Fruit fly (Drosophila melanogaster) whole organism, embryonic: ENCODE measurements around the gene mib2.

ENCODE experiments used
- Atf3 ChIP-seq: fragments of 200-800 bp; sonication (Bioruptor generic); optimal IDR thresholded peaks from 3 replicates; lab custom pipeline; 2016; ENCODE audit warnings: missing biosample characterization, missing genetic modification characterization
- Atf6 ChIP-seq: fragments of 200-800 bp; sonication (Bioruptor generic); IDR thresholded peaks from 2 replicates; pipeline ENCODE4 v1.3.6; 2022; ENCODE audit warnings: missing biosample characterization, missing genetic modification characterization
- CG10654 ChIP-seq: fragments of 200-800 bp; sonication (Bioruptor generic); optimal IDR thresholded peaks from 2 replicates; lab custom pipeline; 2016; ENCODE audit warnings: missing biosample characterization, missing genetic modification characterization
- CG11398 ChIP-seq: fragments of 200-800 bp; sonication (Bioruptor generic); optimal IDR thresholded peaks from 2 replicates; lab custom pipeline; 2016; ENCODE audit warnings: missing biosample characterization, missing genetic modification characterization
- CG12071 ChIP-seq: fragments of 200-800 bp; sonication (Bioruptor generic); optimal IDR thresholded peaks from 3 replicates; lab custom pipeline; 2018; ENCODE audit warnings: missing biosample characterization, mild to moderate bottlenecking, missing genetic modification characterization
- CG13287 ChIP-seq: fragments of 200-800 bp; sonication (Bioruptor generic); IDR thresholded peaks from 2 replicates; pipeline ENCODE4 v1.3.6; 2022; ENCODE audit warnings: missing biosample characterization, missing genetic modification characterization; ENCODE audit not compliant: partially characterized antibody
- CG14014 ChIP-seq: fragments of 200-800 bp; sonication (Bioruptor generic); IDR thresholded peaks from 2 replicates; pipeline ENCODE4 v1.3.6; 2022; ENCODE audit warnings: missing biosample characterization, missing genetic modification characterization
- CG1602 ChIP-seq: fragments of 200-800 bp; sonication (Bioruptor generic); optimal IDR thresholded peaks from 3 replicates; lab custom pipeline; 2016; ENCODE audit warnings: missing biosample characterization, missing genetic modification characterization
- CG16863 ChIP-seq: fragments of 200-800 bp; sonication (Bioruptor generic); optimal IDR thresholded peaks from 3 replicates; lab custom pipeline; 2016; ENCODE audit warnings: missing biosample characterization, missing genetic modification characterization
- CG17829 ChIP-seq: fragments of 200-800 bp; optimal IDR thresholded peaks from 2 replicates; lab custom pipeline; 2019; ENCODE audit warnings: missing biosample characterization, mild to moderate bottlenecking, missing genetic modification characterization, moderate library complexity
- CG1832 ChIP-seq: fragments of 200-800 bp; sonication (Bioruptor generic); optimal IDR thresholded peaks from 2 replicates; lab custom pipeline; 2017; ENCODE audit warnings: missing biosample characterization, mild to moderate bottlenecking, missing genetic modification characterization, inconsistent platforms
- CG30020 ChIP-seq: fragments of 200-800 bp; optimal IDR thresholded peaks from 2 replicates; lab custom pipeline; 2019; ENCODE audit warnings: missing biosample characterization, mild to moderate bottlenecking, missing genetic modification characterization, moderate library complexity
- CG3065 ChIP-seq: fragments of 200-800 bp; sonication (Bioruptor generic); optimal IDR thresholded peaks from 2 replicates; lab custom pipeline; 2016; ENCODE audit warnings: missing biosample characterization, missing genetic modification characterization
- CG3281 ChIP-seq: fragments of 200-800 bp; sonication (Bioruptor generic); optimal IDR thresholded peaks from 3 replicates; lab custom pipeline; 2017; ENCODE audit warnings: missing biosample characterization, mild to moderate bottlenecking, missing genetic modification characterization
- CG43689 ChIP-seq: fragments of 200-800 bp; sonication (Bioruptor generic); IDR thresholded peaks from 2 replicates; pipeline ENCODE4 v1.3.6; 2022; ENCODE audit warnings: missing biosample characterization, missing genetic modification characterization
- CG6813 ChIP-seq: fragments of 200-800 bp; sonication (Bioruptor generic); optimal IDR thresholded peaks from 2 replicates; lab custom pipeline; 2017; ENCODE audit warnings: missing biosample characterization, missing genetic modification characterization, mild to moderate bottlenecking, moderate library complexity, missing genetic modification reagents
- CG8089 ChIP-seq: fragments of 200-800 bp; sonication (Bioruptor generic); optimal IDR thresholded peaks from 3 replicates; lab custom pipeline; 2016; ENCODE audit warnings: missing biosample characterization, missing genetic modification characterization
- Dek ChIP-seq: fragments of 200-800 bp; sonication (Bioruptor generic); optimal IDR thresholded peaks from 3 replicates; lab custom pipeline; 2019; ENCODE audit warnings: missing biosample characterization, mild to moderate bottlenecking, missing genetic modification characterization, moderate library complexity
- Dip3 ChIP-seq: fragments of 200-800 bp; sonication (Bioruptor generic); optimal IDR thresholded peaks from 3 replicates; lab custom pipeline; 2016; ENCODE audit warnings: missing biosample characterization, missing genetic modification characterization
- Dref ChIP-seq: fragments of 200-800 bp; sonication (Bioruptor generic); IDR thresholded peaks from 2 replicates; pipeline ENCODE4 v1.3.6; 2022; ENCODE audit warnings: missing biosample characterization, missing genetic modification characterization
- E2f2 ChIP-seq: fragments of 200-800 bp; sonication (Bioruptor generic); IDR thresholded peaks from 2 replicates; pipeline ENCODE4 v1.3.6; 2022; ENCODE audit warnings: missing biosample characterization, missing genetic modification characterization
- Fer2 ChIP-seq: fragments of 200-800 bp; sonication (Bioruptor generic); optimal IDR thresholded peaks from 2 replicates; lab custom pipeline; 2018; ENCODE audit warnings: missing biosample characterization, mild to moderate bottlenecking, missing genetic modification characterization, moderate library complexity
- Gug ChIP-seq: fragments of 200-800 bp; sonication (Bioruptor generic); IDR thresholded peaks from 4 replicates; pipeline ENCODE4 v1.3.6; 2022; ENCODE audit warnings: missing biosample characterization, missing genetic modification characterization
- H15 ChIP-seq: fragments of 200-800 bp; sonication (Bioruptor generic); IDR thresholded peaks from 3 replicates; pipeline ENCODE4 v1.3.6; 2022; ENCODE audit warnings: missing biosample characterization, missing genetic modification characterization
- HLH54F ChIP-seq: fragments of 200-800 bp; sonication (Bioruptor generic); optimal IDR thresholded peaks from 3 replicates; lab custom pipeline; 2016; ENCODE audit warnings: missing biosample characterization, missing genetic modification characterization
- Hey ChIP-seq: fragments of 200-800 bp; sonication (Bioruptor generic); optimal IDR thresholded peaks from 3 replicates; lab custom pipeline; 2018; ENCODE audit warnings: missing biosample characterization, mild to moderate bottlenecking, missing genetic modification characterization
- MESR4 ChIP-seq: fragments of 200-800 bp; sonication (Bioruptor generic); optimal IDR thresholded peaks from 2 replicates; lab custom pipeline; 2018; ENCODE audit warnings: missing biosample characterization, mild to moderate bottlenecking, missing genetic modification characterization, moderate library complexity
- Mes4 ChIP-seq: fragments of 200-800 bp; sonication (Bioruptor generic); optimal IDR thresholded peaks from 2 replicates; lab custom pipeline; 2016; ENCODE audit warnings: missing biosample characterization, missing genetic modification characterization
- NK7.1 ChIP-seq: fragments of 200-800 bp; sonication (Bioruptor generic); optimal IDR thresholded peaks from 3 replicates; lab custom pipeline; 2016; ENCODE audit warnings: missing biosample characterization, missing genetic modification characterization
- Neu2 ChIP-seq: fragments of 200-800 bp; sonication (Bioruptor generic); optimal IDR thresholded peaks from 3 replicates; lab custom pipeline; 2016; ENCODE audit warnings: missing biosample characterization, missing genetic modification characterization, borderline replicate concordance
- Ravus ChIP-seq: fragments of 200-800 bp; sonication (Bioruptor generic); IDR thresholded peaks from 2 replicates; pipeline ENCODE4 v1.3.6; 2022; ENCODE audit warnings: missing biosample characterization, missing genetic modification characterization
- Six4 ChIP-seq: fragments of 200-800 bp; sonication (Bioruptor generic); optimal IDR thresholded peaks from 2 replicates; lab custom pipeline; 2016; ENCODE audit warnings: missing biosample characterization, missing genetic modification characterization
- Stat92E ChIP-seq, 3 experiments: fragments of >200 bp in 2 of 3; fragments of 200-800 bp in 1 of 3; sonication (Bioruptor generic) in 1 of 3; optimal IDR thresholded peaks; 2 replicates each; lab custom pipeline; 2017 to 2019; ENCODE audit warnings: missing biosample characterization in 3 of 3, missing genetic modification characterization in 3 of 3, mild to moderate bottlenecking in 1 of 3, moderate library complexity in 1 of 3
- Trl ChIP-seq, 3 experiments: fragments of >200 bp in 2 of 3; fragments of 200-800 bp in 1 of 3; sonication (Bioruptor generic) in 1 of 3; optimal IDR thresholded peaks; 2 replicates in 1 of 3; 3 replicates in 2 of 3; lab custom pipeline; 2016 to 2017; ENCODE audit warnings: missing biosample characterization in 1 of 3, missing genetic modification characterization in 1 of 3
- az2 ChIP-seq: fragments of 200-800 bp; sonication (Bioruptor generic); optimal IDR thresholded peaks from 3 replicates; lab custom pipeline; 2016; ENCODE audit warnings: missing biosample characterization, missing genetic modification characterization
- bigmax ChIP-seq: fragments of 200-800 bp; sonication (Bioruptor generic); optimal IDR thresholded peaks from 2 replicates; lab custom pipeline; 2018; ENCODE audit warnings: missing biosample characterization, mild to moderate bottlenecking, missing genetic modification characterization
- gcm2 ChIP-seq: fragments of 200-800 bp; sonication (Bioruptor generic); optimal IDR thresholded peaks from 2 replicates; lab custom pipeline; 2016; ENCODE audit warnings: missing biosample characterization, missing genetic modification characterization
- gfzf ChIP-seq: fragments of 200-800 bp; sonication (Bioruptor generic); optimal IDR thresholded peaks from 2 replicates; lab custom pipeline; 2016; ENCODE audit warnings: missing biosample characterization, mild to moderate bottlenecking, missing genetic modification characterization, moderate library complexity
- hb ChIP-seq: fragments of 200-800 bp; sonication (Bioruptor generic); IDR thresholded peaks from 3 replicates; pipeline ENCODE4 v1.3.6; 2022; ENCODE audit warnings: missing biosample characterization, missing genetic modification characterization; ENCODE audit not compliant: partially characterized antibody
- insv ChIP-seq, 2 experiments: fragments of 200-800 bp; sonication (Bioruptor generic); optimal IDR thresholded peaks; 3 replicates each; lab custom pipeline; 2016 to 2018; ENCODE audit warnings: missing biosample characterization in 2 of 2, missing genetic modification characterization in 2 of 2
- jing ChIP-seq: fragments of 200-800 bp; sonication (Bioruptor generic); optimal IDR thresholded peaks from 2 replicates; lab custom pipeline; 2018; ENCODE audit warnings: missing biosample characterization, mild to moderate bottlenecking, missing genetic modification characterization
- kah ChIP-seq: fragments of 200-800 bp; sonication (Bioruptor generic); optimal IDR thresholded peaks from 2 replicates; lab custom pipeline; 2018; ENCODE audit warnings: missing biosample characterization, mild to moderate bottlenecking, missing genetic modification characterization
- nerfin-2 ChIP-seq: fragments of 200-800 bp; sonication (Bioruptor generic); IDR thresholded peaks from 2 replicates; pipeline ENCODE4 v1.3.6; 2022; ENCODE audit warnings: missing biosample characterization, missing genetic modification characterization; ENCODE audit not compliant: partially characterized antibody
- nom ChIP-seq: fragments of 200-800 bp; sonication (Bioruptor generic); optimal IDR thresholded peaks from 2 replicates; lab custom pipeline; 2017; ENCODE audit warnings: missing biosample characterization, missing genetic modification characterization, mild to moderate bottlenecking, moderate library complexity, missing genetic modification reagents
- schlank ChIP-seq: fragments of 200-800 bp; sonication (Bioruptor generic); optimal IDR thresholded peaks from 2 replicates; lab custom pipeline; 2018; ENCODE audit warnings: missing biosample characterization, mild to moderate bottlenecking, missing genetic modification characterization
- so ChIP-seq: fragments of 200-800 bp; sonication (Bioruptor generic); IDR thresholded peaks from 3 replicates; pipeline ENCODE4 v1.3.6; 2022; ENCODE audit warnings: missing biosample characterization, missing genetic modification characterization
- trem ChIP-seq: fragments of 200-800 bp; optimal IDR thresholded peaks from 3 replicates; lab custom pipeline; 2019; ENCODE audit warnings: missing biosample characterization, mild to moderate bottlenecking, missing genetic modification characterization, moderate library complexity
- zen ChIP-seq: fragments of 200-800 bp; sonication (Bioruptor generic); optimal IDR thresholded peaks from 3 replicates; lab custom pipeline; 2018; ENCODE audit warnings: missing biosample characterization, mild to moderate bottlenecking, missing genetic modification characterization, moderate library complexity

mib2 gene

DNA sequence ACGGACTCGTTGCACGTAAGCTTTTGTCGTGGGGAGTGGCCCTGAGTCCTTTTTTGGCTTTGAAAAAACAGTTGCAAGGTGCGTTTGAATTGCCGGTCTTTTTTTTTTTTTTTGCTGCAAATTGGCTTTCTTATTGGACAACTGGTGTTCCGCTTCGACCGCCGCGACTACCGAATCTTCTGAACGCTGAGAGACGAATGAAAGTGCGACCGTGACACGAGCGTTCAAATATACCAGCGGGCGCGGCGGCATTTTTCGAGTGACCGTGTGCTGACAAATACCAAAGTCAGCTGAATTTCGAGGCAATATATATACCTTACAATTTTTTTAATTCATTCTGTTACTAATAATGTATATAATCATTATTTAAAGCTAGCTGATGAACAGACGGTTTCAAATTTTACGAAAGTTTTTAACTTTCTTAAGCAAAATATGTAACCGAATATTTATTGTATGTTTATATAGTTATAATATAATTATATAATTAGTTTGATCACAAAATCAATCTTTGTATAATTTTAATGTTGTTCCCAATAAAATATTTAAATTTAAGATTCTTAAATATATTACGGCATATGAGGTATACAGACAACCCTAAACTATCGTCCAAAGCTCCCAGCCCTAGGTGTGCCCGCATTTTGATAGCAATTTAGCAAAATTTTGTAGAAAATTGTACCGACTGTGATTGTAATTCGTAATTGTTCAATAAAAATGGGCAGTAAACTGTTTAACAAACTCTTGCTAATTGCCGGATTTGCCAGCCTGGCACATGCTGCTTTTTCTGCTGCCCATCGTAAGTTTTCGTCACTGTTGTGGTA, 47.0 kb upstream of the mib2 start, which contains the start of the genes Swip-1 and EMC5 (continued):
- TF ChIP-seq CG43689 (GFP tag; lab: Robert Waterston, UW), result no peak
- no peak for TF ChIP-seq Hey
- TF ChIP-seq gcm2 (GFP tag; lab: Kevin White, UChicago), result no peak
- no peak for TF ChIP-seq Ravus (GFP tag; lab: Robert Waterston, UW)
- peak; percentile 57 for TF ChIP-seq CG13287 (GFP tag; lab: Robert Waterston, UW)
- TF ChIP-seq CG6813, result no peak
- TF ChIP-seq gfzf, result peak; percentile 76
- no peak for TF ChIP-seq H15
- TF ChIP-seq CG10654 (GFP tag; lab: Kevin White, UChicago), result peak; percentile 54
- TF ChIP-seq Neu2, result no peak
- TF ChIP-seq CG8089 (GFP tag; lab: Kevin White, UChicago), result no peak
- TF ChIP-seq nerfin-2, result no peak
- TF ChIP-seq CG14014 (GFP tag; lab: Robert Waterston, UW), result peak; percentile 73
- peak in 1 of 2 experiments; percentile 87 for TF ChIP-seq insv (GFP tag; optimal IDR thresholded peaks at IDR 0.05; lab: Kevin White, UChicago)
- no peak for TF ChIP-seq CG16863 (GFP tag; lab: Kevin White, UChicago)
- no peak for TF ChIP-seq kah
- TF ChIP-seq Dek (tag; lab: Kevin White, UChicago), result peak; percentile 68
- TF ChIP-seq NK7.1, result no peak
- peak; percentile 10; the same call in 1 of the 3 replicates for TF ChIP-seq so
- TF ChIP-seq Atf6 (GFP tag; lab: Robert Waterston, UW), result no peak
- TF ChIP-seq CG17829, result peak; percentile 77
- TF ChIP-seq CG30020 (tag; lab: Kevin White, UChicago), result peak; percentile 65
- TF ChIP-seq Dref, result no peak
- TF ChIP-seq Six4 (GFP tag; lab: Kevin White, UChicago), result peak; percentile 31
- no peak for TF ChIP-seq Dip3
- TF ChIP-seq CG3065 (GFP tag; lab: Kevin White, UChicago), result no peak
- TF ChIP-seq CG1602 (GFP tag; lab: Kevin White, UChicago), result peak; percentile 30
- no peak for TF ChIP-seq Mes4 (GFP tag; lab: Kevin White, UChicago)
- no peak for TF ChIP-seq Atf3 (GFP tag; lab: Kevin White, UChicago)
- peak; percentile 42; the same call in 1 of the 3 replicates for TF ChIP-seq hb (GFP tag; lab: Robert Waterston, UW)
- TF ChIP-seq CG3281 (GFP tag; lab: Kevin White, UChicago), result peak; percentile 44
- TF ChIP-seq MESR4, result peak; percentile 73
- peak; percentile 60 for TF ChIP-seq trem (tag; lab: Kevin White, UChicago)
- peak; percentile 28 for TF ChIP-seq Fer2
- peak; percentile 12 for TF ChIP-seq HLH54F (GFP tag; lab: Kevin White, UChicago)
- no peak for TF ChIP-seq bigmax (GFP tag; lab: Kevin White, UChicago)
- TF ChIP-seq CG11398 (GFP tag; lab: Kevin White, UChicago), result no peak
- TF ChIP-seq nom (GFP tag; lab: Kevin White, UChicago), result peak; percentile 43
- no peak for TF ChIP-seq CG1832
- TF ChIP-seq jing (GFP tag; lab: Kevin White, UChicago), result no peak
- no peak for TF ChIP-seq Stat92E (GFP tag; optimal IDR thresholded peaks at IDR 0.05; lab: Kevin White, UChicago)
- peak; percentile 56 for TF ChIP-seq az2 (GFP tag; lab: Kevin White, UChicago)
- no peak for TF ChIP-seq CG12071 (GFP tag; lab: Kevin White, UChicago)
- TF ChIP-seq Trl (optimal IDR thresholded peaks at IDR 0.05; lab: Kevin White, UChicago), result no peak
- peak; percentile 1 for TF ChIP-seq Trl (GFP tag; optimal IDR thresholded peaks at IDR 0.05; lab: Kevin White, UChicago)
- TF ChIP-seq E2f2 (GFP tag; lab: Robert Waterston, UW), result peak; percentile 69
- peak; percentile 45; the same call in 1 of the 4 replicates for TF ChIP-seq Gug (GFP tag; lab: Robert Waterston, UW)
- TF ChIP-seq schlank (tag; lab: Kevin White, UChicago), result no peak
- peak; percentile 34 for TF ChIP-seq zen (tag; lab: Kevin White, UChicago)
